Worm (Caenorhabditis elegans) whole organism, L4 larva: ENCODE results near the gene W04G3.5.

Experiments
- Y5F2A.4 ChIP-seq: fragments of 200-800 bp; sonication (Bioruptor generic); optimal IDR thresholded peaks from 2 replicates; lab custom pipeline; 2018; ENCODE audit warnings: mild to moderate bottlenecking, missing genetic modification characterization, missing compliant biosample characterization
- ZK546.5 ChIP-seq, 2 experiments: sonication (generic microtip); optimal IDR thresholded peaks; 2 replicates each; lab custom pipeline; 2017; ENCODE audit warnings: missing biosample characterization in 2 of 2, missing genetic modification characterization in 2 of 2
- ceh-20 ChIP-seq: fragments of 200-800 bp; sonication (Bioruptor generic); IDR thresholded peaks from 2 replicates; pipeline ENCODE4 v1.3.6; 2022; ENCODE audit warnings: missing genetic modification reagents, missing genetic modification characterization, missing compliant biosample characterization
- lsy-2 ChIP-seq, 2 experiments: fragments of 150-350 bp in 1 of 2; sonication (generic microtip) in 1 of 2; optimal IDR thresholded peaks; 2 replicates each; lab custom pipeline; 2014 to 2017; ENCODE audit warnings: missing biosample characterization in 2 of 2, missing genetic modification characterization in 2 of 2
- mes-2 ChIP-seq: sonication (generic microtip); optimal IDR thresholded peaks from 2 replicates; lab custom pipeline; 2016; ENCODE audit warnings: missing genotype, mild to moderate bottlenecking, missing genetic modification characterization, missing compliant biosample characterization; ENCODE audit not compliant: poor library complexity, severe bottlenecking
- nhr-11 ChIP-seq: fragments of 150-350 bp; optimal IDR thresholded peaks from 2 replicates; lab custom pipeline; 2014; ENCODE audit warnings: missing biosample characterization, missing genetic modification characterization
- nhr-237 ChIP-seq: sonication (generic microtip); optimal IDR thresholded peaks from 2 replicates; lab custom pipeline; 2017; ENCODE audit warnings: missing biosample characterization, missing genetic modification characterization
- snpc-1.2 ChIP-seq: fragments of 200-800 bp; sonication (Bioruptor generic); IDR thresholded peaks from 2 replicates; pipeline ENCODE4 v1.3.6; 2022; ENCODE audit warnings: missing genetic modification reagents, missing genetic modification characterization, missing compliant biosample characterization
- unc-62 ChIP-seq, 3 experiments: fragments of 150-350 bp in 1 of 3; sonication (generic microtip); optimal IDR thresholded peaks in 2 of 3; peaks in 1 of 3; 1 replicate in 1 of 3; 2 replicates in 2 of 3; lab custom pipeline; 2014 to 2017; ENCODE audit warnings: missing biosample characterization in 3 of 3, missing genetic modification characterization in 3 of 3, missing genetic modification reagents in 3 of 3, missing genotype in 1 of 3
- zag-1 ChIP-seq: fragments of 150-350 bp; optimal IDR thresholded peaks from 2 replicates; lab custom pipeline; 2014; ENCODE audit warnings: missing biosample characterization, missing genetic modification characterization
- ztf-11 ChIP-seq: fragments of 150-350 bp; optimal IDR thresholded peaks from 2 replicates; lab custom pipeline; 2014; ENCODE audit warnings: missing biosample characterization, missing genetic modification characterization

- TF ChIP-seq lsy-2 (tag; optimal IDR thresholded peaks at IDR 0.05; lab: Kevin White, UChicago) = no peak
- no peak for TF ChIP-seq nhr-237
- no peak for TF ChIP-seq zag-1 (tag; lab: Kevin White, UChicago)
- TF ChIP-seq ZK546.5 (tag; optimal IDR thresholded peaks at IDR 0.05; lab: Kevin White, UChicago) = no peak
- no peak for TF ChIP-seq mes-2
- TF ChIP-seq snpc-1.2 (GFP tag; lab: Robert Waterston, UW) = no peak
- TF ChIP-seq unc-62 (GFP tag; optimal IDR thresholded peaks at IDR 0.05 in 1 of 2; lab: Kevin White, UChicago) = peak in 1 of 2 experiments; percentile 51
- TF ChIP-seq unc-62 (tag; optimal IDR thresholded peaks at IDR 0.05; lab: Kevin White, UChicago) = no peak
- TF ChIP-seq ceh-20 (GFP tag; lab: Robert Waterston, UW) = no peak
- no peak for TF ChIP-seq nhr-11 (tag; lab: Kevin White, UChicago)
- TF ChIP-seq ztf-11 (tag; lab: Kevin White, UChicago) = no peak
- TF ChIP-seq Y5F2A.4 (GFP tag; lab: Kevin White, UChicago) = no peak
Measured at ce11 chrX:11033952-11034287, 39.5 kb upstream of the W04G3.5 start.
